Worm (Caenorhabditis elegans) whole organism, late embryonic: Measurements from ENCODE around the gene ttr-34.

Source experiments
- C08G9.2 ChIP-seq: sonication (generic microtip); optimal IDR thresholded peaks from 2 replicates; lab custom pipeline; 2016; ENCODE audit warnings: mild to moderate bottlenecking, missing genetic modification characterization, moderate library complexity, missing compliant biosample characterization
- K09A11.1 ChIP-seq: sonication (generic microtip); optimal IDR thresholded peaks from 2 replicates; lab custom pipeline; 2017; ENCODE audit warnings: antibody characterized with exemption, mild to moderate bottlenecking, missing genetic modification characterization, missing compliant biosample characterization; ENCODE audit not compliant: insufficient read depth
- T23F11.4 ChIP-seq: fragments of 200-800 bp; sonication (Bioruptor generic); optimal IDR thresholded peaks from 2 replicates; lab custom pipeline; 2018; ENCODE audit warnings: mild to moderate bottlenecking, missing genetic modification characterization, missing compliant biosample characterization
- Y22D7AL.16 ChIP-seq: sonication (generic microtip); optimal IDR thresholded peaks from 2 replicates; lab custom pipeline; 2016; ENCODE audit warnings: missing genetic modification characterization, missing compliant biosample characterization
- ahr-1 ChIP-seq: sonication (generic microtip); optimal IDR thresholded peaks from 2 replicates; lab custom pipeline; 2016; ENCODE audit warnings: missing genetic modification characterization, missing compliant biosample characterization
- ama-1 ChIP-seq: fragments of 150-350 bp; optimal IDR thresholded peaks from 2 replicates; lab custom pipeline; 2014
- ceh-18 ChIP-seq: sonication (generic microtip); optimal IDR thresholded peaks from 2 replicates; lab custom pipeline; 2016; ENCODE audit warnings: missing genetic modification characterization, missing compliant biosample characterization
- ceh-19 ChIP-seq: fragments of 200-800 bp; sonication (Bioruptor generic); optimal IDR thresholded peaks from 2 replicates; lab custom pipeline; 2018; ENCODE audit warnings: mild to moderate bottlenecking, missing genetic modification characterization, missing compliant biosample characterization
- ceh-2 ChIP-seq: sonication (generic microtip); optimal IDR thresholded peaks from 2 replicates; lab custom pipeline; 2016; ENCODE audit warnings: missing genotype, missing genetic modification characterization, missing compliant biosample characterization
- ceh-22 ChIP-seq: sonication (generic microtip); optimal IDR thresholded peaks from 2 replicates; lab custom pipeline; 2017; ENCODE audit warnings: missing biosample characterization, missing genetic modification characterization
- ceh-30 ChIP-seq: fragments of 150-350 bp; optimal IDR thresholded peaks from 2 replicates; lab custom pipeline; 2014; ENCODE audit warnings: missing biosample characterization, missing genetic modification characterization
- ceh-31 ChIP-seq: sonication (generic microtip); optimal IDR thresholded peaks from 2 replicates; lab custom pipeline; 2016; ENCODE audit warnings: missing genetic modification characterization, missing compliant biosample characterization
- ceh-48 ChIP-seq: sonication (generic microtip); optimal IDR thresholded peaks from 2 replicates; lab custom pipeline; 2016; ENCODE audit warnings: missing genetic modification characterization, inconsistent platforms, missing compliant biosample characterization
- ceh-9 ChIP-seq: sonication (generic microtip); optimal IDR thresholded peaks from 2 replicates; lab custom pipeline; 2016; ENCODE audit warnings: mild to moderate bottlenecking, missing genetic modification characterization, inconsistent platforms, missing compliant biosample characterization
- che-1 ChIP-seq: sonication (generic microtip); optimal IDR thresholded peaks from 2 replicates; lab custom pipeline; 2016; ENCODE audit warnings: mild to moderate bottlenecking, missing genetic modification characterization, missing compliant biosample characterization
- dmd-4 ChIP-seq: sonication (generic microtip); optimal IDR thresholded peaks from 2 replicates; lab custom pipeline; 2016; ENCODE audit warnings: borderline replicate concordance, missing genetic modification characterization, missing compliant biosample characterization
- elt-2 ChIP-seq: sonication (generic microtip); optimal IDR thresholded peaks from 2 replicates; lab custom pipeline; 2016; ENCODE audit warnings: missing genetic modification reagents, missing genetic modification characterization, missing compliant biosample characterization
- elt-4 ChIP-seq: sonication (generic microtip); optimal IDR thresholded peaks from 2 replicates; lab custom pipeline; 2016; ENCODE audit warnings: missing genetic modification characterization, missing compliant biosample characterization
- ets-4 ChIP-seq: sonication (generic microtip); optimal IDR thresholded peaks from 2 replicates; lab custom pipeline; 2016; ENCODE audit warnings: missing genetic modification characterization, missing compliant biosample characterization
- gmeb-2 ChIP-seq: sonication (generic microtip); optimal IDR thresholded peaks from 2 replicates; lab custom pipeline; 2016; ENCODE audit warnings: missing genetic modification characterization, inconsistent platforms, missing compliant biosample characterization
- hlh-15 ChIP-seq: sonication (generic microtip); optimal IDR thresholded peaks from 2 replicates; lab custom pipeline; 2016; ENCODE audit warnings: missing genetic modification characterization, missing compliant biosample characterization
- hlh-30 ChIP-seq: sonication (generic microtip); optimal IDR thresholded peaks from 2 replicates; lab custom pipeline; 2017; ENCODE audit warnings: antibody characterized with exemption, missing genetic modification characterization, missing compliant biosample characterization; ENCODE audit not compliant: insufficient read depth
- hlh-6 ChIP-seq: sonication (generic microtip); optimal IDR thresholded peaks from 2 replicates; lab custom pipeline; 2016; ENCODE audit warnings: missing genotype, missing genetic modification characterization, missing compliant biosample characterization
- hlh-8 ChIP-seq: sonication (generic microtip); optimal IDR thresholded peaks from 2 replicates; lab custom pipeline; 2016; ENCODE audit warnings: missing genotype, missing genetic modification characterization, missing compliant biosample characterization
- lim-6 ChIP-seq: sonication (generic microtip); optimal IDR thresholded peaks from 2 replicates; lab custom pipeline; 2016; ENCODE audit warnings: missing genetic modification characterization, missing compliant biosample characterization
- lin-11 ChIP-seq: fragments of 200-800 bp; sonication (Bioruptor generic); optimal IDR thresholded peaks from 2 replicates; lab custom pipeline; 2018; ENCODE audit warnings: mild to moderate bottlenecking, missing genetic modification characterization, missing compliant biosample characterization
- madf-2 ChIP-seq: sonication (generic microtip); optimal IDR thresholded peaks from 2 replicates; lab custom pipeline; 2017; ENCODE audit warnings: missing genetic modification characterization, missing compliant biosample characterization
- mec-3 ChIP-seq: sonication (generic microtip); optimal IDR thresholded peaks from 2 replicates; lab custom pipeline; 2016; ENCODE audit warnings: borderline replicate concordance, missing genetic modification characterization, missing compliant biosample characterization
- nfya-1 ChIP-seq: sonication (generic microtip); optimal IDR thresholded peaks from 2 replicates; lab custom pipeline; 2017; ENCODE audit warnings: missing genetic modification characterization, mild to moderate bottlenecking, missing compliant biosample characterization, antibody characterized with exemption, moderate library complexity
- nhr-232 ChIP-seq: sonication (generic microtip); optimal IDR thresholded peaks from 2 replicates; lab custom pipeline; 2016; ENCODE audit warnings: missing genetic modification characterization, missing compliant biosample characterization
- npax-4 ChIP-seq: sonication (generic microtip); optimal IDR thresholded peaks from 2 replicates; lab custom pipeline; 2016; ENCODE audit warnings: missing genetic modification characterization, missing compliant biosample characterization
- odd-2 ChIP-seq: sonication (generic microtip); optimal IDR thresholded peaks from 2 replicates; lab custom pipeline; 2017; ENCODE audit warnings: antibody characterized with exemption, mild to moderate bottlenecking, missing genetic modification characterization, missing compliant biosample characterization
- pat-9 ChIP-seq: fragments of 200-800 bp; sonication (Bioruptor generic); optimal IDR thresholded peaks from 2 replicates; lab custom pipeline; 2018; ENCODE audit warnings: mild to moderate bottlenecking, missing genetic modification characterization, moderate library complexity, missing compliant biosample characterization
- pha-4 ChIP-seq: fragments of 150-350 bp; optimal IDR thresholded peaks from 2 replicates; lab custom pipeline; 2018; ENCODE audit warnings: missing biosample characterization, missing genetic modification reagents, missing genetic modification characterization
- pqm-1 ChIP-seq: sonication (generic microtip); optimal IDR thresholded peaks from 2 replicates; lab custom pipeline; 2016; ENCODE audit warnings: missing genetic modification characterization, missing compliant biosample characterization
- ref-2 ChIP-seq: sonication (generic microtip); optimal IDR thresholded peaks from 2 replicates; lab custom pipeline; 2016; ENCODE audit warnings: missing genetic modification characterization, missing compliant biosample characterization
- rnt-1 ChIP-seq: sonication (generic microtip); optimal IDR thresholded peaks from 2 replicates; lab custom pipeline; 2016; ENCODE audit warnings: missing genetic modification characterization, missing compliant biosample characterization
- sdc-2 ChIP-seq: sonication (generic microtip); optimal IDR thresholded peaks from 2 replicates; lab custom pipeline; 2016; ENCODE audit warnings: missing genotype, missing genetic modification characterization, missing compliant biosample characterization
- tbx-2 ChIP-seq: sonication (generic microtip); optimal IDR thresholded peaks from 2 replicates; lab custom pipeline; 2016; ENCODE audit warnings: missing genetic modification characterization, missing compliant biosample characterization
- tbx-7 ChIP-seq: sonication (generic microtip); optimal IDR thresholded peaks from 2 replicates; lab custom pipeline; 2016; ENCODE audit warnings: missing genotype, missing genetic modification characterization, missing compliant biosample characterization
- unc-3 ChIP-seq, 2 experiments: fragments of 200-800 bp in 1 of 2; sonication (Bioruptor generic) in 1 of 2; sonication (generic microtip) in 1 of 2; conservative IDR thresholded peaks in 1 of 2; optimal IDR thresholded peaks in 1 of 2; 2 replicates each; pipeline versions ENCODE4 v1.3.6 to Lab custom; 2016 to 2022; ENCODE audit warnings: missing compliant biosample characterization in 2 of 2, missing genetic modification characterization in 2 of 2, missing genetic modification reagents in 1 of 2
- unc-55 ChIP-seq: sonication (generic microtip); optimal IDR thresholded peaks from 2 replicates; lab custom pipeline; 2017; ENCODE audit warnings: missing biosample characterization, missing genetic modification reagents, missing genetic modification characterization
- unc-86 ChIP-seq: sonication (generic microtip); optimal IDR thresholded peaks from 2 replicates; lab custom pipeline; 2016; ENCODE audit warnings: missing genetic modification characterization, missing compliant biosample characterization
- zip-5 ChIP-seq: sonication (generic microtip); optimal IDR thresholded peaks from 2 replicates; lab custom pipeline; 2016; ENCODE audit warnings: missing genetic modification characterization, missing compliant biosample characterization
- ztf-16 ChIP-seq: sonication (generic microtip); optimal IDR thresholded peaks from 2 replicates; lab custom pipeline; 2017; ENCODE audit warnings: missing genetic modification characterization, missing compliant biosample characterization

The ttr-34 gene

DNA sequence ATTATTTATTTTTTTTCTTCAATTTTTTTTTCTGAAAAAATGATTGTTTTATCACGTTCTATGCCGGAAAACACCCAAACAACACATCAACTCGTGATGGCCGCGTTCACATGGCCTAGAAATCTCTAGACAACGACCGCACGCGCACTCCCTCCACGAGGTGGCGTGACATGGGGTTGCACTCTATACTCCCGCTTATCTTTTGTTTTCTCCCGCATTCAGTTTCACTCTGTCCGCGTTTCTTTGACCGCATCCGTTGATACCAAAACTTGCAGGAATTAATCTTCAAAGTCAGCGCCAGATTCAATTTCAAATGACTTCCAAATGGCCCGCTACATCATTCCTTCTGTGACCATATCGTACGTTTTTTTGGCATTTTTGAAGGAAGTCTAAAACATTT, 34.6 kb upstream of the ttr-34 start, which contains the start of gene F17H10.1:
Gene F17H10.1, plus strand, starts transcription at position 276 of the 400 bp plus-strand sequence.
- TF ChIP-seq zip-5 (tag; lab: Kevin White, UChicago) (no peak), che-1 (tag; lab: Kevin White, UChicago) (no peak), hlh-15 (no peak), hlh-30 (tag; lab: Kevin White, UChicago) (peak; percentile 93), unc-3 (GFP tag; conservative IDR thresholded peaks at IDR 0.05; lab: Robert Waterston, UW) (no peak), unc-3 (tag; optimal IDR thresholded peaks at IDR 0.05; lab: Kevin White, UChicago) (no peak), ets-4 (tag; lab: Kevin White, UChicago) (peak; percentile 70), ceh-19 (GFP tag; lab: Kevin White, UChicago) (no peak), tbx-7 (peak; percentile 29), K09A11.1 (no peak), hlh-6 (no peak), rnt-1 (peak; percentile 60), nhr-232 (tag; lab: Kevin White, UChicago) (no peak), pha-4 (tag; lab: Kevin White, UChicago) (no peak), ceh-2 (tag; lab: Kevin White, UChicago) (peak; percentile 57), hlh-8 (tag; lab: Kevin White, UChicago) (peak; percentile 9), mec-3 (no peak), ztf-16 (tag; lab: Kevin White, UChicago) (no peak), unc-55 (peak; percentile 19), odd-2 (tag; lab: Kevin White, UChicago) (no peak), C08G9.2 (tag; lab: Kevin White, UChicago) (peak; percentile 53), gmeb-2 (tag; lab: Kevin White, UChicago) (no peak), lin-11 (tag; lab: Kevin White, UChicago) (no peak), unc-86 (tag; lab: Kevin White, UChicago) (no peak), ahr-1 (tag; lab: Kevin White, UChicago) (no peak), nfya-1 (tag; lab: Kevin White, UChicago) (no peak), T23F11.4 (no peak), ceh-48 (no peak), ref-2 (tag; lab: Kevin White, UChicago) (no peak), Y22D7AL.16 (no peak), tbx-2 (tag; lab: Kevin White, UChicago) (peak; percentile 61), sdc-2 (tag; lab: Kevin White, UChicago) (no peak), ceh-31 (peak; percentile 76), elt-4 (tag; lab: Kevin White, UChicago) (no peak), pat-9 (no peak), elt-2 (peak; percentile 56), ama-1 (no peak), ceh-18 (tag; lab: Kevin White, UChicago) (peak; percentile 10), ceh-30 (tag; lab: Kevin White, UChicago) (no peak), madf-2 (no peak), lim-6 (tag; lab: Kevin White, UChicago) (no peak), pqm-1 (tag; lab: Kevin White, UChicago) (peak; percentile 53), dmd-4 (tag; lab: Kevin White, UChicago) (no peak), npax-4 (tag; lab: Kevin White, UChicago) (no peak), ceh-9 (no peak), ceh-22 (tag; lab: Kevin White, UChicago) (no peak)
